Worm (Caenorhabditis elegans) whole organism, L4/young adult: Measurements from ENCODE around the gene srsx-19.

ENCODE experiments used
- W03F9.2 ChIP-seq: fragments of 150-350 bp; optimal IDR thresholded peaks from 2 replicates; lab custom pipeline; 2014; ENCODE audit warnings: missing biosample characterization, missing genetic modification characterization
- dao-5 ChIP-seq: sonication (generic microtip); optimal IDR thresholded peaks from 2 replicates; lab custom pipeline; 2016; ENCODE audit warnings: missing genotype, missing genetic modification characterization, moderate library complexity, missing compliant biosample characterization
- him-1 ChIP-seq: sonication (generic microtip); optimal IDR thresholded peaks from 2 replicates; lab custom pipeline; 2016; ENCODE audit warnings: missing genotype, missing genetic modification reagents, missing genetic modification characterization, missing compliant biosample characterization

srsx-19 gene

DNA sequence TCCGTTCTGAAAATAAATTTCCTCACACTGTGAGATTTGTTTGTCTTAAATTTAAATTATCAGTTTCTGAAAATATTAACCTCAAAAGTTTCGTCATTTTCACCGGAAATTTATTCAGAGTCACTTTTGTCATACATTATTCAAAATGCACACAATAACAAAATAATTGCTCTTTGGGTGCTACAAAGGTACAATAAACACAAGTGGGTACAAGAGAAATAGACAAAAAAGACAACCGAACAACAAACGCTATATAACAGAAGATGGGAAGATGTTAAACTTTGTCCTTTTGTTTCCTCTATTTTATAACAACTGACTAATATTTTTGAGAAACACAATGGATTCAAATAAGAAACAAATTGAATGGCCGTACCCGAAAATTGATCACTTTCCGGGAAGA, 17.9 kb upstream of the srsx-19 start:
- TF ChIP-seq W03F9.2 (tag; lab: Kevin White, UChicago), result no peak
- no peak for TF ChIP-seq dao-5 (tag; lab: Kevin White, UChicago)
- no peak for TF ChIP-seq him-1 (tag; lab: Kevin White, UChicago)

DNA sequence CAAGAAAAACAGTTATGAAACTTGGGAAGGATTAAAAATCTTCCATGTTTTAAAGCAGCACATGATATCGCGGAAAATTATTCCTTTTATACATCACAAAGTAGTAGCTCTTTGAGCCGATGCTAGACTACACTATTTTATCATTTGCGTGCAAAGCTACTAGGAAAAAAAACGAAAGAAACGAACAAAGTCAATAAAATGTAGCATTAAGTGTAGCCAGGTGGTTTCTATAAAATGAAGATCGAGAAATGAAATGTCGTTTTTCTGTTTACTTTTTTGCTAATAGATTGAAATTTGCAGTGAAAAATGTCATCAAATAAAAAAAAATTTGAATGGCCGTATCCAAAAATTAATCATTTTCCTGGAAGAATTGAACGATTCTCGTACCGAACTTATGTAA, 14.6 kb upstream of the srsx-19 start, which contains the start of gene cpt-5:
Gene cpt-5 (plus strand): TSS at position 301 of the 400 bp plus-strand sequence.
- TF ChIP-seq dao-5 (tag; lab: Kevin White, UChicago) (no peak), W03F9.2 (tag; lab: Kevin White, UChicago) (no peak), him-1 (tag; lab: Kevin White, UChicago) (no peak)

DNA sequence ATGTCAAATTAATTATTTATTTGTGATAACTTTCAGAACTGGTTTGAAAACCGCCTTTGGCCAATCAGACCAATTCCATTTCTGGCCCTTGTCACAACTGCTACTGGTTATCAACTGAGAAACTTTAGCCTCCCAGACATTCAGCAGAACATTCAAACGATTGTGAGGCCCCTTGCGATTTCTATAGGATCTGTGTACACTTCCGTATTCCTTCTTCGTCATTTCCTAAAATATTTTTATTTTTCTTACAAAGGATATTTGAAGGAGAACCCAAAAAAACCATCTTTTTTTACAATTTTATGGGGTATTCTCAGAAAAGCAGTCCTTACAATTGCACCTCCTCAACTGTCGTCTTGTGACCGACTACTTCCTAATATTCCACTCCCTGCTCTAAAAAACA, 14.1 kb upstream of the srsx-19 start:
- TF ChIP-seq dao-5 (tag; lab: Kevin White, UChicago), result no peak
- TF ChIP-seq W03F9.2 (tag; lab: Kevin White, UChicago), result no peak
- TF ChIP-seq him-1 (tag; lab: Kevin White, UChicago), result no peak

DNA sequence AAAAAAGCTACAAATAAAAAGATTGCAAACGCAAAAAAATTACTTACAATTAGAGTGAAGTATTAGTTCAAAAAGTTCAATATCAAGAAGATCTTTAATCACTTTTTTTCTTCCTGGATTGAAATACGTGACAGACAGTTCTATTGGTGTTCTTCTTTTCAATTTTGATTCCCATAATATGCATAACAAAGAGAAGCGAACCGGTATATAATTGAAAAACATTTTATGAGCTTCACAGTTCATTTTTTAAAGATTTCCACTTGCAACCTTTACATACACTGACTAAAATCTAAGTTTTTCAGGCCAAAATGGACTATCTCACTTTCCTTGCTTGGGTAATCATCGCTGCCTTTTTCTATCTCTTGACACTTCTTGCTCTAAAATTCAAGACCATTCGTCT, 10.9 kb upstream of the srsx-19 start, which contains the start of gene T22G5.1:
Gene T22G5.1 (plus strand): TSS at position 301 of the 400 bp plus-strand sequence.
- TF ChIP-seq W03F9.2 (tag; lab: Kevin White, UChicago) (no peak), him-1 (tag; lab: Kevin White, UChicago) (no peak), dao-5 (tag; lab: Kevin White, UChicago) (no peak)

DNA sequence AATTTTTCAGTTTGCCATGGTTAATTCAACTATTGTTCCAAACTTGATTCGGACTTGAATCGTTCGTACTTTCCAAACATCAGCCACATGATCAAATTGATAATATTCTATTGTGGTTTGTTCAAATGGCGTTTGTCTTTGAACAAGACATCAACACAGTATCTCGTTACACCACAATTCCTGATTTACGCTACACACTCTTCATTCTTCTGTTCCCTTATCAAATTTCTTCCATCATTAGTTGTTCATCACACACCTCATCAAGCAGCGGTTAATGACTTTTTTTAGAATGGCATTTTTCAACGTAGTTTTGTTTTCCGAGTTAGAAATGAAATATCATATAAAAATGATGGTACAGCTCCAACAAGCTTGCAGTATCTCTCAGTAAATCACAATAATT, 9.2 kb upstream of the srsx-19 start:
- TF ChIP-seq him-1 (tag; lab: Kevin White, UChicago) (no peak), dao-5 (tag; lab: Kevin White, UChicago) (no peak), W03F9.2 (tag; lab: Kevin White, UChicago) (no peak)

DNA sequence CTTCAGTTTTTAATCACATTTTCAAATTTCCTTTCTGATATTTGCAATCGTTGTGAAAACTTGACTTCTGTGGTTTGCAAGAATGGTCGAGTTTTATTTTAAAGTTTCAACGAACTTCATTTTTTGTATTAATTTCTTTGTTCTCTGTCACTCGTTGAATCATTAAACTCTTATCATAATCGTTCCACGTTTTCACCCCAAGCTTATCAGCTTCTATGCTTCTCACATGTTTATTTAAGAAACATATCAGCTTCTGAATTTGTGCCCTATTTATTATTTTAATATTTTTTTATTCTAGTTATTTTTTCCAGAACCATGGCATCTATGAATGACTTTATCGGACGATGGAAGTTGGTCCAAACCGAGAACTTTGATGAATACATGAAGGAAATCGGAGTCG, 8.2 kb upstream of the srsx-19 start, which contains the start of gene lbp-7:
Gene lbp-7 (plus strand): TSS at position 312 of the 400 bp plus-strand sequence.
- TF ChIP-seq dao-5 (tag; lab: Kevin White, UChicago) (no peak), W03F9.2 (tag; lab: Kevin White, UChicago) (no peak), him-1 (tag; lab: Kevin White, UChicago) (no peak)

DNA sequence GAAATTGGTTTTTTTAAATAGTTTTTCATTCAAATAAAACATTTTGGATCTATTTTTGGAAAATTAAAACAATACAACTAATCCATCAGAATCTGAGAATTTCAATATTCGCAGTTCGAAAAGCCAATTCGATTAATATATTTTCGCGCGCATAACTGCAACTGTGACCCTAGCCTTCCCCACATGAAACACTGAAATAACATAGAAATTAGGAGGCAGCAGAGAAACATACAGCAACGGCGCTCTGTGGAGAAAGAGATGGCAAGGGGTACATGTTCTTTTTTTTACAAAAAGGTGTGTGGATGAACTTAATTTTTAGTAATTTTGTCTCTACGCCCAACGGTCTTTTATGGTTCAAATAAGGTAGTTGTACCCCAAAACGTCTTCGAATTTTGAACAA, 7.3 kb upstream of the srsx-19 start:
- TF ChIP-seq dao-5 (tag; lab: Kevin White, UChicago), result no peak

ce11 chrV:13880607-13881006, 6.9 kb upstream of the srsx-19 start, which contains the start of gene T22G5.3:
Gene T22G5.3, plus strand, starts transcription at chrV:13880907.
- TF ChIP-seq W03F9.2 (tag; lab: Kevin White, UChicago), result no peak
- no peak for TF ChIP-seq dao-5 (tag; lab: Kevin White, UChicago)
- TF ChIP-seq him-1 (tag; lab: Kevin White, UChicago), result no peak

DNA sequence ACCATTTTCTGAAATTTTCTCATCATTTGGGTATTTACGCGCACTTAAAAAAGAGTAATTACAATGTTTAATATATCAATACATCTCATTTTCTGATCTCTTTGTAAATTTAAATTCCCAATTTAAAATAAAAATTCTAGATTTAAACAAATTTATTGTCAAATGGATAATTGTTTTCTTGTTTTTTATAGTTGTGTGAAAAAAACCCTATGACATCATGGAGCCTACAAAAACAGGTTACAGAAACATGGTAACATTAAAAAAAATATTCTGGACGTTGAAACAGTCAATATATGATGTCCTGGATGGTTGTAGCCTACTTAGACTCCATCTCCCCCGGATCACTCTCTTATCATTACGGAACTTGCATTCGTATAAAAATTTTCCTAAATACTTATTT, 2.1 kb downstream of the srsx-19 start, which contains the start of gene spp-12:
Gene spp-12 (plus strand): TSS at position 301 of the 400 bp plus-strand sequence.
- TF ChIP-seq W03F9.2 (tag; lab: Kevin White, UChicago) (no peak), him-1 (tag; lab: Kevin White, UChicago) (no peak), dao-5 (tag; lab: Kevin White, UChicago) (no peak)

DNA sequence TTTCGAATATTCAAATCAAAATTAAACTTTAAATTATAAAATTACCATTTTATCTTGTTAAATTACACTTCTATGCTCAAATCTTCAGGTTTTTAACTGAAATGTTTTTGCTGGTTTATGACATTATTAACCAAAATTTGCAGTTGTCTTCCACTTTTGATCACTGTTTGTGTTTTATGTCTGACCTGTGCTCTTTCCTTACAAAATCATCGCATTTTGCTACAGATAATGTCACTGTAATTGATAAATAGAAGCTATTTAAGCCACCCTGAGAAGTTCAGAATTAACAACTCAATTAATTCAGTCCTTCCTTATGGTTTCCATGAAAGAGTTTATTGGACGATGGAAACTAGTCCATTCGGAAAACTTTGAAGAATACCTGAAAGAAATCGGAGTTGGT, 3.0 kb downstream of the srsx-19 start, which contains the start of gene lbp-8:
Gene lbp-8 (plus strand): TSS at position 301 of the 400 bp plus-strand sequence.
- TF ChIP-seq W03F9.2 (tag; lab: Kevin White, UChicago), result no peak
- TF ChIP-seq him-1 (tag; lab: Kevin White, UChicago), result no peak
- no peak for TF ChIP-seq dao-5 (tag; lab: Kevin White, UChicago)

ce11 chrV:13891489-13891888, 4.0 kb downstream of the srsx-19 start:
- peak; percentile 12 for TF ChIP-seq W03F9.2 (tag; lab: Kevin White, UChicago)
- no peak for TF ChIP-seq him-1 (tag; lab: Kevin White, UChicago)
- TF ChIP-seq dao-5 (tag; lab: Kevin White, UChicago), result no peak

DNA sequence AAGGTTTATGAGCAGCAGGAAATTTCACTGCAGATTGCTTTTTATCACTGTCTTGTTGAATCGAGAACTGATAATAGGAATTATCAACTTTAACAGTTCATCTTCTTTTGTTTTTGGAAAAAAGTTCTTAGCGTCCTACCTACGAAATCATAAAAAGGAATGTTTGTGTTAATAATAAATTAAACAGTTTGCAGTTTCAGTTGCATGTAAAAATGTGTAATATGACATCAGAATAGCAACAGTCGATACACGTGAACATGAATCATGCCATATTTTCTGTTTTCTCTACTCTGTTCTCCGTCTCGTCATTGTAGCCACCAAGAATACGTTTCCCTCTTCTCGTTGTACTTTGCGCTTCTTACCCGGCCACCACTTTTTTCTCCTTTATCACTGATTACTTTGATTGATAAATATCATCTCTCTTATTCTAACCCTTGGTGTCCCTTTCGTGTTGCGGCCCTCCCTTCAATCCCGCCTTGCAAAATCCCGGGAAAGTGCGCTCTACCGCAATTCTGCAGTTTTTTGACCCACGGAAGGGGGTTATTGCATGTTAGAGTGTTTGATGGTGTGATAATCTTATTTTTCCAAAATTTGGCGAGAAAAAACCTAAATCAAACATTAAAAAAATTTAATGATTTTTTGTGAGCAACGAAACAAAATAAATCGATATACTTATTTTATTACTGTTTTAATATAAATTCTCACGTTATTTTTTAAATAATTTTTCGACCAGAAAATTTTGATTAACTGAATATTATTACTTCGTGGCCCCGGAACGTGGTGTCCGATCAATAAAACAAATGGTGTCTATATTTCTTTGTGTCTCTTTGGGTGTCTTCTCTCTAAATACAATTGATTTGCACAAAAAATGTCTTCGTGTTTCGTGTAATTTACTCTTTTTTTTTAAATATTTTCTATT, 5.3 kb downstream of the srsx-19 start, which contains the start of gene sptl-3:
Gene sptl-3 (plus strand): TSS at position 869 of the 919 bp plus-strand sequence.
- no peak for TF ChIP-seq dao-5 (tag; lab: Kevin White, UChicago)
- no peak for TF ChIP-seq W03F9.2 (tag; lab: Kevin White, UChicago)
- TF ChIP-seq him-1 (tag; lab: Kevin White, UChicago), result no peak

DNA sequence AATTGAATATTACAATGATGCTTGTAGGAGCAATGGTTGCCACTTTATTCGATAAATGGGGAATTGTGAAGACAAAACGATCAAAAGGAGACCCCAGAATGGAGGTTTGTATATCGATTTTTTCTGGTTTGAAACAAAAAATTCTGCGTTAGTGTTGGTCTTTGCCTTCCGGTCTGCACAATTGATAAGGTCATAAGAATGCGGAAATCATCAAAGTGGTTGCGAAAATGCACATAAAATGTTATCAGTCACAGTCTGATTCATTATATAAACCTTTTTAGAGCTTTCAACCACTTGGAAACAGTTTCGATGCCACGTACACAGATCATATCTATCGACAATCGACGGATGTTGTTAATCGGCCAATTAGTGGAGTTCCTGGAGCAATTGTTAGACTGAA, 6.1 kb downstream of the srsx-19 start:
- TF ChIP-seq dao-5 (tag; lab: Kevin White, UChicago) (no peak), W03F9.2 (tag; lab: Kevin White, UChicago) (no peak), him-1 (tag; lab: Kevin White, UChicago) (no peak)
